Worm (Caenorhabditis elegans): Measurements from ENCODE around the gene ipla-5.

DNA sequence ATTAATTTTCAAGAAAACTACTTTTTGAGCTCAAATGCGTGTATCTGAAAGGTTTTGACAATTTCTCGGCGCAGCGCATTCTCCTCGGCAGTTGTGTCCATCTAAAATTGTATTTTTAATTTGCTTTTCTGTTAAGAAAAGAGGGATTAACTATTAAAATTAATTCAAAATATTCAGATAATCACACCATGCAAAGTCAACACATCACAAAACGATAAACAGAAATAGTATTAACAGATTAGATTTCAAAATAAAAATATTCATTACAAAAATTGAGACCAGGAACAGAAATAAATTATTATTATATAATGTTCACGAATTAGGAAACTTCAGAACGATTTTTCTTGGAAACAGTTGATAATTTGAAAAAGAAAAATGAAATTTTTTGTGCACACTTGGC is 28.5 kb upstream of the ipla-5 start, which contains the start of gene pole-2:
- no peak for TF ChIP-seq him-1 (tag; optimal IDR thresholded peaks at IDR 0.05)
- TF ChIP-seq dao-5 (tag; optimal IDR thresholded peaks at IDR 0.05) = no peak

Measured in whole organism, L4/young adult.